Worm (Caenorhabditis elegans) whole organism, early embryonic: ENCODE results near the gene obr-3.

Experiments
- F13C5.2 ChIP-seq: sonication (generic microtip); optimal IDR thresholded peaks from 2 replicates; lab custom pipeline; 2017; ENCODE audit warnings: mild to moderate bottlenecking, missing genetic modification characterization, inconsistent platforms, missing compliant biosample characterization
- hmg-4 ChIP-seq: fragments of 200-800 bp; sonication (Bioruptor generic); optimal IDR thresholded peaks from 2 replicates; lab custom pipeline; 2018; ENCODE audit warnings: mild to moderate bottlenecking, missing genetic modification characterization, missing compliant biosample characterization
- scrt-1 ChIP-seq: fragments of 200-800 bp; sonication (Bioruptor generic); IDR thresholded peaks from 2 replicates; pipeline ENCODE4 v1.3.6; 2022; ENCODE audit warnings: missing genetic modification characterization, missing compliant biosample characterization
- tbx-37 ChIP-seq: fragments of 200-800 bp; sonication (Bioruptor generic); conservative IDR thresholded peaks from 2 replicates; pipeline ENCODE4 v1.3.6; 2022; ENCODE audit warnings: missing genetic modification reagents, missing genetic modification characterization, missing compliant biosample characterization

DNA sequence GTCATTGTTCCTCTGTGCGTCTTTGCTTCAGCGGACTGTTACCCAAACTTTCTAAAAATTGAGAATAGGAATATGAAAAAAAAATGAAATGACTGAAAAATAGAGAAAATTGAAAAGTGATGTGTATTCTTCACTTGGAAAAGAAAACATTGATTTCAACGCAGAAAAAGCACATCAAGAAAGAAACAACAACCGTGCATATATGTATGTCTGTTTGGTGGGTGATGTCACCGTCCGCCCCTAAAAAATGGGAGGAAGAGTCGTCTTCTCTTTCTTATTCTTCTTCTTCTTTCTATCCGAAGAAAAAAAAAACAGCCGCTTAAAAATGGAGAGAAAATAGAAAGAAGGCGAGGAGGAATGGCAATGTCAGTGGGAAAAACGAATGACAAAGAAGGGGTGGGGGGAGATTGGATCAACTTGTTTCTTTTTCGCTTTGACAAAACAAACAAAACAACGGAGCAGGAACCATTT lies 39.1 kb downstream of the obr-3 start, which contains the start of gene nkb-3:
- TF ChIP-seq hmg-4 (GFP tag; lab: Kevin White, UChicago) = no peak
- no peak for TF ChIP-seq scrt-1 (GFP tag; lab: Robert Waterston, UW)
- TF ChIP-seq F13C5.2 (tag; lab: Kevin White, UChicago) = no peak
- no peak for TF ChIP-seq tbx-37 (GFP tag; lab: Robert Waterston, UW)
